Worm (Caenorhabditis elegans): ENCODE data around the gene bkip-1.

Gene bkip-1

DNA sequence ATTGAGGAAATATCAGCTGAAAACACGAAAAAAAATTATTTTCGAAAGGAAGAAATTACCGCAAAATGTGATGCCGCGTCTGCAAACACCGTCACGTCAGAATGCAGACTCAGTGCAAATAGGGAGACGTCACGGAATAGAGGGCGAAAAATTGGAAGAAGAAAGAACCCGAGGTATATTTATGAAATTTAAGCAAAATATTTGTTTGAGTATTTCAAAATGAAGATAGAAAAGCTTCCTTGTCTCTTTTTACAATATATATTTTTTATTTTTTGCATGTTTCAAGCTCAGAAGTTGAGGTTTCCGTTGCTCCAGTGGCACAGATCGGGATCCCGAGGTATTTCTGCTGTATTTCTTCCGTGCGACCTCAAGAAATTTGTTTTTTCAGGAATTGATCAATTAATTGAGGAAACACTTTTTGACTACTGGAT lies 42.8 kb downstream of the bkip-1 start, which contains the start of gene W03H9.2 (continued):
- TF ChIP-seq nhr-129 (tag; optimal IDR thresholded peaks at IDR 0.05) = peak; percentile 58
- no peak for TF ChIP-seq egl-27 (tag; optimal IDR thresholded peaks at IDR 0.05)
- no peak for TF ChIP-seq nhr-23 (tag; optimal IDR thresholded peaks at IDR 0.05)
- TF ChIP-seq zag-1 (tag; optimal IDR thresholded peaks at IDR 0.05) = no peak
- no peak for TF ChIP-seq unc-62 (GFP tag; optimal IDR thresholded peaks at IDR 0.05)
- TF ChIP-seq Y55F3AM.14 (GFP tag; optimal IDR thresholded peaks at IDR 0.05) = peak; percentile 61
- peak; percentile 63 to 83 for TF ChIP-seq lsy-2 (tag; optimal IDR thresholded peaks at IDR 0.05)
- no peak for TF ChIP-seq blmp-1 (tag; optimal IDR thresholded peaks at IDR 0.05; ENCODE audit: insufficient read depth)
- TF ChIP-seq skn-1 (tag; optimal IDR thresholded peaks at IDR 0.05) = no peak
- TF ChIP-seq nhr-25 (tag; optimal IDR thresholded peaks at IDR 0.05) = peak; percentile 20
- no peak for TF ChIP-seq aly-2 (tag; optimal IDR thresholded peaks at IDR 0.05)
- peak; percentile 12 for TF ChIP-seq nhr-6 (tag; optimal IDR thresholded peaks at IDR 0.05)
- no peak for TF ChIP-seq mdl-1 (tag; optimal IDR thresholded peaks at IDR 0.05)
- TF ChIP-seq nhr-77 (tag; optimal IDR thresholded peaks at IDR 0.05) = peak; percentile 53
- peak; percentile 8 for TF ChIP-seq nhr-21 (tag; optimal IDR thresholded peaks at IDR 0.05)
- TF ChIP-seq nhr-12 (tag; optimal IDR thresholded peaks at IDR 0.05) = no peak
- TF ChIP-seq F13H6.1 (tag; optimal IDR thresholded peaks at IDR 0.05) = peak; percentile 69
- no peak for TF ChIP-seq lin-13 (GFP tag; optimal IDR thresholded peaks at IDR 0.05)
- TF ChIP-seq ztf-1 (GFP tag; conservative IDR thresholded peaks at IDR 0.05) = no peak
- no peak for TF ChIP-seq elt-3 (tag; optimal IDR thresholded peaks at IDR 0.05)

DNA sequence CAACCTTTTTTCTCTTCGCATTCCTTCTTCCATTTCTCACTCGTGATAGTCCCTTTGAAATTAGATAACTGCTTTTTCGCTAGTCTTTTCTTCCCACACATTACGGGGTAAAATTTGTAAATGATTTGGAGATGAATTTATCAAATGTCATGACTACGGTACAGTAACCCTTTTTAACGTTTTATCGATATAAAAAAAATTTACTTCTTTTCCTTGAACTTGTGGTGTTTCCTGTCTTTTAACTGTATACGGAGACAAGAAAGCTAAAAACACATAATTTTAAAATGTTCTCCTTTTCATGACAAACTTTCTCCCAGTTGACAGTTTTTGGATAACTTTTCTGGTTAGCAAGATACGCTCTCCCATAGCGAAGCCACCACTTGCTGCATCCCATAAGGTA lies 49.0 kb downstream of the bkip-1 start, which contains the start of gene W03H9.1:
Gene W03H9.1, minus strand, starts transcription at position 101 of the 400 bp plus-strand sequence.
- no peak for TF ChIP-seq crh-2 (tag; optimal IDR thresholded peaks at IDR 0.05)
- no peak for TF ChIP-seq R02D3.7 (tag; optimal IDR thresholded peaks at IDR 0.05)
- TF ChIP-seq ama-1 (optimal IDR thresholded peaks at IDR 0.05) = no peak
- TF ChIP-seq mbf-1 (tag; optimal IDR thresholded peaks at IDR 0.05) = no peak

- no peak for TF ChIP-seq unc-39 (tag; optimal IDR thresholded peaks at IDR 0.05)
- TF ChIP-seq ama-1 (optimal IDR thresholded peaks at IDR 0.05) = no peak
- TF ChIP-seq gmeb-1 (tag; optimal IDR thresholded peaks at IDR 0.05) = no peak
- TF ChIP-seq Y55F3AM.14 (GFP tag; optimal IDR thresholded peaks at IDR 0.05) = no peak
- TF ChIP-seq elt-1 (tag; optimal IDR thresholded peaks at IDR 0.05) = no peak
- no peak for TF ChIP-seq unc-62 (GFP tag; optimal IDR thresholded peaks at IDR 0.05)
- no peak for TF ChIP-seq nhr-129 (tag; optimal IDR thresholded peaks at IDR 0.05)
- no peak for TF ChIP-seq C34F6.9 (tag; optimal IDR thresholded peaks at IDR 0.05)
- TF ChIP-seq skn-1 (tag; optimal IDR thresholded peaks at IDR 0.05) = no peak
- TF ChIP-seq ceh-82 (tag; optimal IDR thresholded peaks at IDR 0.05) = no peak
- TF ChIP-seq lin-11 (tag; optimal IDR thresholded peaks at IDR 0.05) = no peak
- no peak for TF ChIP-seq ztf-1 (GFP tag; conservative IDR thresholded peaks at IDR 0.05)
- TF ChIP-seq F13H6.1 (tag; optimal IDR thresholded peaks at IDR 0.05) = no peak
- TF ChIP-seq snpc-4 (tag; optimal IDR thresholded peaks at IDR 0.05) = no peak
- no peak for TF ChIP-seq ztf-11 (tag; optimal IDR thresholded peaks at IDR 0.05)
- no peak for TF ChIP-seq nhr-6 (tag; optimal IDR thresholded peaks at IDR 0.05)
- TF ChIP-seq sem-4 (tag; optimal IDR thresholded peaks at IDR 0.05) = no peak
- no peak for TF ChIP-seq unc-55 (GFP tag; optimal IDR thresholded peaks at IDR 0.05)
Observed at ce11 chrII:14152274-14152673, 51.2 kb downstream of the bkip-1 start.

All from whole organism, L2 larva.